Worm (Caenorhabditis elegans) whole organism, young adult: ENCODE data around the gene T22E5.6.
A peak's percentile ranks its signal among the peaks of the same experiment; 100 is the strongest.

Source experiments
- B0261.1 ChIP-seq: sonication (generic microtip); optimal IDR thresholded peaks from 2 replicates; lab custom pipeline; 2016; ENCODE audit warnings: mild to moderate bottlenecking, missing genetic modification characterization, moderate library complexity, missing compliant biosample characterization
- C17E4.6 ChIP-seq: fragments of 200-800 bp; sonication (Bioruptor generic); IDR thresholded peaks from 2 replicates; pipeline ENCODE4 v1.3.6; 2022; ENCODE audit warnings: missing genetic modification reagents, missing genetic modification characterization, missing compliant biosample characterization
- F23B12.7 ChIP-seq: sonication (generic microtip); optimal IDR thresholded peaks from 2 replicates; lab custom pipeline; 2017; ENCODE audit warnings: missing genetic modification characterization, mild to moderate bottlenecking, missing compliant biosample characterization, antibody characterized with exemption, moderate library complexity; ENCODE audit not compliant: insufficient read depth
- F33H1.4 ChIP-seq: fragments of 200-800 bp; sonication (Bioruptor generic); IDR thresholded peaks from 2 replicates; pipeline ENCODE4 v1.3.6; 2022; ENCODE audit warnings: missing genetic modification reagents, missing genetic modification characterization, missing compliant biosample characterization
- F52B5.7 ChIP-seq: sonication (generic microtip); optimal IDR thresholded peaks from 2 replicates; lab custom pipeline; 2016; ENCODE audit warnings: mild to moderate bottlenecking, missing genetic modification characterization, missing compliant biosample characterization
- F57C9.4 ChIP-seq: sonication (generic microtip); optimal IDR thresholded peaks from 2 replicates; lab custom pipeline; 2017; ENCODE audit warnings: mild to moderate bottlenecking, missing genetic modification characterization, missing compliant biosample characterization
- Y56A3A.18 ChIP-seq: fragments of 200-800 bp; sonication (Bioruptor generic); IDR thresholded peaks from 2 replicates; pipeline ENCODE4 v1.3.6; 2022; ENCODE audit warnings: missing genetic modification reagents, missing genetic modification characterization, missing compliant biosample characterization
- Y95B8A.8 ChIP-seq: fragments of 200-800 bp; sonication (Bioruptor generic); IDR thresholded peaks from 2 replicates; pipeline ENCODE4 v1.3.6; 2022; ENCODE audit warnings: missing genetic modification reagents, missing genetic modification characterization, missing compliant biosample characterization
- ZK185.1 ChIP-seq: sonication (generic microtip); optimal IDR thresholded peaks from 2 replicates; lab custom pipeline; 2016; ENCODE audit warnings: mild to moderate bottlenecking, missing genetic modification characterization, missing compliant biosample characterization; ENCODE audit not compliant: poor library complexity, severe bottlenecking
- ama-1 ChIP-seq, 3 experiments: fragments of 150-350 bp in 1 of 3; sonication (generic microtip) in 2 of 3; optimal IDR thresholded peaks; 2 replicates each; lab custom pipeline; 2014 to 2018; ENCODE audit warnings: missing biosample characterization in 2 of 3, missing genetic modification characterization in 2 of 3, missing genetic modification reagents in 2 of 3
- athp-1 ChIP-seq: sonication (generic microtip); optimal IDR thresholded peaks from 2 replicates; lab custom pipeline; 2017; ENCODE audit warnings: mild to moderate bottlenecking, missing genetic modification characterization, missing compliant biosample characterization
- attf-3 ChIP-seq: fragments of 200-800 bp; sonication (Bioruptor generic); conservative IDR thresholded peaks from 2 replicates; pipeline ENCODE4 v1.3.6; 2022; ENCODE audit warnings: missing genetic modification reagents, missing genetic modification characterization, missing compliant biosample characterization
- ccch-3 ChIP-seq: fragments of 200-800 bp; sonication (Bioruptor generic); optimal IDR thresholded peaks from 2 replicates; lab custom pipeline; 2018; ENCODE audit warnings: mild to moderate bottlenecking, missing genetic modification characterization, missing compliant biosample characterization
- ceh-79 ChIP-seq: sonication (generic microtip); optimal IDR thresholded peaks from 2 replicates; lab custom pipeline; 2017; ENCODE audit warnings: mild to moderate bottlenecking, missing genetic modification characterization, missing compliant biosample characterization
- dpl-1 ChIP-seq: fragments of 150-350 bp; optimal IDR thresholded peaks from 2 replicates; lab custom pipeline; 2014; ENCODE audit warnings: missing biosample characterization, missing genetic modification reagents, missing genetic modification characterization
- egl-18 ChIP-seq: fragments of 200-800 bp; sonication (Bioruptor generic); IDR thresholded peaks from 2 replicates; pipeline ENCODE4 v1.3.6; 2022; ENCODE audit warnings: missing genetic modification reagents, missing genetic modification characterization, missing compliant biosample characterization
- ekl-4 ChIP-seq: fragments of 200-800 bp; sonication (Bioruptor generic); IDR thresholded peaks from 2 replicates; pipeline ENCODE4 v1.3.6; 2022; ENCODE audit warnings: missing genetic modification reagents, missing genetic modification characterization, missing compliant biosample characterization
- hlh-12 ChIP-seq: sonication (generic microtip); optimal IDR thresholded peaks from 2 replicates; lab custom pipeline; 2016; ENCODE audit warnings: missing genetic modification characterization, missing compliant biosample characterization
- hmg-1.2 ChIP-seq: fragments of 200-800 bp; sonication (Bioruptor generic); IDR thresholded peaks from 2 replicates; pipeline ENCODE4 v1.3.6; 2022; ENCODE audit warnings: missing genetic modification reagents, missing genetic modification characterization, missing compliant biosample characterization
- hmg-20 ChIP-seq: fragments of 200-800 bp; sonication (Bioruptor generic); IDR thresholded peaks from 2 replicates; pipeline ENCODE4 v1.3.6; 2022; ENCODE audit warnings: missing genetic modification reagents, missing genetic modification characterization, missing compliant biosample characterization
- hrde-1 ChIP-seq: sonication (generic microtip); optimal IDR thresholded peaks from 2 replicates; lab custom pipeline; 2016; ENCODE audit warnings: missing genetic modification characterization, mild to moderate bottlenecking, missing compliant biosample characterization, moderate library complexity, missing genotype, missing genetic modification reagents, borderline replicate concordance
- hsf-1 ChIP-seq: fragments of 200-800 bp; sonication (Bioruptor generic); IDR thresholded peaks from 2 replicates; pipeline ENCODE4 v1.3.6; 2022; ENCODE audit warnings: missing genetic modification reagents, missing genetic modification characterization, missing compliant biosample characterization
- lin-35 ChIP-seq, 3 experiments: fragments of 150-350 bp in 2 of 3; sonication (generic microtip) in 1 of 3; optimal IDR thresholded peaks; 2 replicates each; lab custom pipeline; 2014 to 2018; ENCODE audit warnings: missing biosample characterization in 3 of 3, missing genetic modification characterization in 3 of 3, missing genetic modification reagents in 3 of 3
- lin-40 ChIP-seq: sonication (generic microtip); optimal IDR thresholded peaks from 2 replicates; lab custom pipeline; 2016; ENCODE audit warnings: missing genetic modification characterization, mild to moderate bottlenecking, missing compliant biosample characterization, missing genotype, missing genetic modification reagents
- lir-1 ChIP-seq: fragments of 200-800 bp; sonication (Bioruptor generic); conservative IDR thresholded peaks from 2 replicates; pipeline ENCODE4 v1.3.6; 2022; ENCODE audit warnings: missing genetic modification reagents, missing genetic modification characterization, missing compliant biosample characterization
- mes-4 ChIP-seq: sonication (generic microtip); optimal IDR thresholded peaks from 2 replicates; lab custom pipeline; 2016; ENCODE audit warnings: missing genotype, missing genetic modification characterization, missing compliant biosample characterization
- nfya-1 ChIP-seq: sonication (generic microtip); optimal IDR thresholded peaks from 2 replicates; lab custom pipeline; 2017; ENCODE audit warnings: antibody characterized with exemption, missing compliant biosample characterization, missing genetic modification characterization, borderline replicate concordance; ENCODE audit not compliant: insufficient read depth
- nfya-2 ChIP-seq: fragments of 200-800 bp; sonication (Bioruptor generic); IDR thresholded peaks from 2 replicates; pipeline ENCODE4 v1.3.6; 2022; ENCODE audit warnings: missing genetic modification reagents, missing genetic modification characterization, missing compliant biosample characterization
- nfyb-1 ChIP-seq: fragments of 200-800 bp; sonication (Bioruptor generic); IDR thresholded peaks from 2 replicates; pipeline ENCODE4 v1.3.6; 2022; ENCODE audit warnings: missing genetic modification reagents, missing genetic modification characterization, missing compliant biosample characterization
- nhr-179 ChIP-seq: sonication (generic microtip); optimal IDR thresholded peaks from 2 replicates; lab custom pipeline; 2016; ENCODE audit warnings: mild to moderate bottlenecking, missing genetic modification characterization, missing compliant biosample characterization
- nhr-27 ChIP-seq: fragments of 200-800 bp; sonication (Bioruptor generic); optimal IDR thresholded peaks from 2 replicates; lab custom pipeline; 2018; ENCODE audit warnings: mild to moderate bottlenecking, missing genetic modification characterization, moderate library complexity, missing compliant biosample characterization
- nhr-80 ChIP-seq: sonication (generic microtip); optimal IDR thresholded peaks from 2 replicates; lab custom pipeline; 2016; ENCODE audit warnings: missing genetic modification characterization, missing compliant biosample characterization
- pbrm-1 ChIP-seq: fragments of 200-800 bp; sonication (Bioruptor generic); IDR thresholded peaks from 2 replicates; pipeline ENCODE4 v1.3.6; 2022; ENCODE audit warnings: missing genetic modification reagents, missing genetic modification characterization, missing compliant biosample characterization
- rcor-1 ChIP-seq: fragments of 200-800 bp; sonication (Bioruptor generic); IDR thresholded peaks from 2 replicates; pipeline ENCODE4 v1.3.6; 2022; ENCODE audit warnings: missing genetic modification reagents, missing genetic modification characterization, missing compliant biosample characterization
- repo-1 ChIP-seq: sonication (generic microtip); optimal IDR thresholded peaks from 2 replicates; lab custom pipeline; 2017; ENCODE audit warnings: mild to moderate bottlenecking, missing genetic modification characterization, missing compliant biosample characterization
- rpc-1 ChIP-seq, 2 experiments: fragments of 150-350 bp in 1 of 2; sonication (generic microtip) in 1 of 2; optimal IDR thresholded peaks; 2 replicates each; lab custom pipeline; 2014 to 2018; ENCODE audit warnings: missing biosample characterization in 1 of 2, missing genetic modification characterization in 1 of 2, missing genetic modification reagents in 1 of 2, missing genotype in 1 of 2
- snpc-3.4 ChIP-seq: sonication (generic microtip); optimal IDR thresholded peaks from 2 replicates; lab custom pipeline; 2017; ENCODE audit warnings: missing genetic modification characterization, mild to moderate bottlenecking, missing compliant biosample characterization, antibody characterized with exemption, moderate library complexity, missing genotype, missing genetic modification reagents
- sptf-2 ChIP-seq: fragments of 200-800 bp; sonication (Bioruptor generic); optimal IDR thresholded peaks from 2 replicates; lab custom pipeline; 2018; ENCODE audit warnings: mild to moderate bottlenecking, missing genetic modification characterization, missing compliant biosample characterization
- xnd-1 ChIP-seq: sonication (generic microtip); optimal IDR thresholded peaks from 2 replicates; lab custom pipeline; 2016; ENCODE audit warnings: missing genotype, missing genetic modification reagents, missing genetic modification characterization, missing compliant biosample characterization
- zfh-2 ChIP-seq: fragments of 200-800 bp; sonication (Bioruptor generic); conservative IDR thresholded peaks from 2 replicates; pipeline ENCODE4 v1.3.6; 2022; ENCODE audit warnings: missing genetic modification reagents, missing genetic modification characterization, missing compliant biosample characterization
- ztf-22 ChIP-seq: fragments of 200-800 bp; sonication (Bioruptor generic); optimal IDR thresholded peaks from 2 replicates; lab custom pipeline; 2018; ENCODE audit warnings: mild to moderate bottlenecking, missing genetic modification characterization, moderate library complexity, missing compliant biosample characterization
- ztf-25 ChIP-seq: fragments of 200-800 bp; sonication (Bioruptor generic); IDR thresholded peaks from 2 replicates; pipeline ENCODE4 v1.3.6; 2022; ENCODE audit warnings: missing genetic modification reagents, missing genetic modification characterization, missing compliant biosample characterization
- ztf-26 ChIP-seq: sonication (generic microtip); optimal IDR thresholded peaks from 2 replicates; lab custom pipeline; 2017; ENCODE audit warnings: missing genetic modification characterization, missing compliant biosample characterization
- ztf-3 ChIP-seq: fragments of 200-800 bp; sonication (Bioruptor generic); optimal IDR thresholded peaks from 2 replicates; lab custom pipeline; 2018; ENCODE audit warnings: mild to moderate bottlenecking, missing genetic modification characterization, missing compliant biosample characterization
- ztf-6 ChIP-seq: fragments of 200-800 bp; sonication (Bioruptor generic); IDR thresholded peaks from 2 replicates; pipeline ENCODE4 v1.3.6; 2022; ENCODE audit warnings: missing genetic modification reagents, missing genetic modification characterization, missing compliant biosample characterization

Gene T22E5.6

DNA sequence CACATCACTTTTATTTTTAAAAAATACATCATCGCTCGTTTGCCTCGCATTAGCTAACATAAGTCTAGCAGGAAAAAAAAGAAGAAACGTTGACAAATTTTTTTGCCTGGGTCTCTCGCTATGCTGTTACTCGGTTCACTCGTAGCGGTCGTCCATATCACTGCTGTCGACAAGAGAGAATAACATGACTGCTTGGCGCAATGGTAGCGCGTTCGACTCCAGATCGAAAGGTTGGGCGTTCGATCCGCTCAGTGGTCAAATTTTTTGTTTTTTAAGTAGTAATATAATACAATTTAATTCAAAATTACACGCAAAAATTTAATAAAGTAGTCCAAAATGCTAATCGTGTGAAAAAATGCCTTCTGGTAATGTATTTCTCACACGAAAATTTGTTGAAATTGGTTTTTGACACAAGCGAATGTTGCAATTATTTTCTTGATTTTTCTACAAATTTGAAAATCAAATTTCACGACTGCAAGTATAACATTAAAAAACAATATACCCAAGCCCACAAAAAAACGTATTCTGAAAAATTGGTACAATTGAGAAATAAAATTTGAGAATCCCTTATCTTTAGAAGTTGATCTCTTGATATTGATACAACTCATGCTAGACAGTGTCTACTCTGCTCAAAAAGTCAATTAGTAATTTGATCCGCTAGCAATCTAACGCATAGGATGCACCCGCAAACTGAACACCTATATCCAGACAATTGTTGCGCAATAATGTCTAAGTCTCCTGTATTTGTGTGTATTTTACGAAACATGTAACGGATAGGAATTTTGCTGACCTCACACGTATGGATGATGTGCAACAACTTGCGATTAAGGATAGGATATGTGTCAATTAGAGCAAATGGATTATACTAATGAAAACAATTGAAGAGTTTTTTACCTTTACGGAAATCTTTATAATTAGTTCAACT is 44.8 kb downstream of the T22E5.6 start (continued):
- peak; percentile 57 for TF ChIP-seq ztf-26 (tag; lab: Kevin White, UChicago)
- peak; percentile 85 for TF ChIP-seq hmg-1.2 (GFP tag; lab: Robert Waterston, UW)
- no peak for TF ChIP-seq nfya-1 (tag; lab: Kevin White, UChicago)
- peak; percentile 59 for TF ChIP-seq mes-4
- no peak for TF ChIP-seq F52B5.7
- peak; percentile 41 for TF ChIP-seq hlh-12 (tag; lab: Kevin White, UChicago)
- TF ChIP-seq dpl-1 (GFP tag; lab: Kevin White, UChicago), result no peak
- peak; percentile 88 for TF ChIP-seq nfyb-1 (GFP tag; lab: Robert Waterston, UW)
- no peak for TF ChIP-seq hmg-20
- TF ChIP-seq pbrm-1 (GFP tag; lab: Robert Waterston, UW), result peak; percentile 85
- TF ChIP-seq zfh-2 (GFP tag; lab: Robert Waterston, UW), result no peak
- TF ChIP-seq ztf-3, result peak; percentile 32
- TF ChIP-seq ama-1 (optimal IDR thresholded peaks at IDR 0.05; lab: Kevin White, UChicago), result no peak
- TF ChIP-seq ama-1 (GFP tag; optimal IDR thresholded peaks at IDR 0.05; lab: Kevin White, UChicago), result peak in 1 of 2 experiments; percentile 78
- TF ChIP-seq nhr-179 (tag; lab: Kevin White, UChicago), result peak; percentile 58
- TF ChIP-seq nhr-27 (tag; lab: Kevin White, UChicago), result no peak
- TF ChIP-seq egl-18 (GFP tag; lab: Robert Waterston, UW), result no peak
- no peak for TF ChIP-seq Y95B8A.8
- no peak for TF ChIP-seq hsf-1
- no peak for TF ChIP-seq xnd-1
- TF ChIP-seq rcor-1, result peak; percentile 53
- TF ChIP-seq sptf-2 (GFP tag; lab: Kevin White, UChicago), result peak; percentile 41
- TF ChIP-seq ceh-79 (tag; lab: Kevin White, UChicago), result peak; percentile 63
- TF ChIP-seq athp-1 (tag; lab: Kevin White, UChicago), result peak; percentile 6
- TF ChIP-seq F57C9.4 (tag; lab: Kevin White, UChicago), result no peak
- TF ChIP-seq ekl-4, result 0 out of 2 replicates have a peak, but pooled peaks have one; percentile 27
- peak; percentile 67 for TF ChIP-seq ZK185.1 (tag; lab: Kevin White, UChicago)
- peak; percentile 56 for TF ChIP-seq repo-1 (tag; lab: Kevin White, UChicago)
- TF ChIP-seq lin-35 (GFP tag; optimal IDR thresholded peaks at IDR 0.05; lab: Kevin White, UChicago), result no peak
- 0 out of 2 replicates have a peak, but pooled peaks have one; percentile 55 for TF ChIP-seq ztf-25 (GFP tag; lab: Robert Waterston, UW)
- TF ChIP-seq C17E4.6, result no peak
- TF ChIP-seq lin-40 (tag; lab: Kevin White, UChicago), result no peak
- TF ChIP-seq snpc-3.4, result peak; percentile 39
- TF ChIP-seq ztf-22 (GFP tag; lab: Kevin White, UChicago), result peak; percentile 32
- TF ChIP-seq hrde-1 (tag; lab: Kevin White, UChicago), result no peak
- peak; percentile 85 for TF ChIP-seq F23B12.7
- TF ChIP-seq ccch-3 (GFP tag; lab: Kevin White, UChicago), result no peak
- TF ChIP-seq B0261.1 (tag; lab: Kevin White, UChicago), result peak; percentile 97
- TF ChIP-seq nhr-80 (tag; lab: Kevin White, UChicago), result peak; percentile 13
- TF ChIP-seq F33H1.4 (GFP tag; lab: Robert Waterston, UW), result no peak
- no peak for TF ChIP-seq ztf-6 (GFP tag; lab: Robert Waterston, UW)
- TF ChIP-seq nfya-2, result no peak
- TF ChIP-seq attf-3 (GFP tag; lab: Robert Waterston, UW), result no peak
- peak; percentile 35 for TF ChIP-seq lir-1 (GFP tag; lab: Robert Waterston, UW)
- TF ChIP-seq rpc-1 (optimal IDR thresholded peaks at IDR 0.05; lab: Kevin White, UChicago), result peak; percentile 89
- TF ChIP-seq rpc-1 (tag; optimal IDR thresholded peaks at IDR 0.05; lab: Kevin White, UChicago), result peak; percentile 95
- no peak; the same call in 1 of the 2 replicates for TF ChIP-seq Y56A3A.18
